Worm (Caenorhabditis elegans) whole organism, L4/young adult: ENCODE measurements around the gene F54D8.6.

Experiments used
- W03F9.2 ChIP-seq: fragments of 150-350 bp; optimal IDR thresholded peaks from 2 replicates; lab custom pipeline; 2014; ENCODE audit warnings: missing biosample characterization, missing genetic modification characterization
- him-1 ChIP-seq: sonication (generic microtip); optimal IDR thresholded peaks from 2 replicates; lab custom pipeline; 2016; ENCODE audit warnings: missing genotype, missing genetic modification reagents, missing genetic modification characterization, missing compliant biosample characterization

ce11 chrIII:5144169-5144568 lies 41.4 kb downstream of the F54D8.6 start:
- TF ChIP-seq him-1 (tag; lab: Kevin White, UChicago) (no peak), W03F9.2 (tag; lab: Kevin White, UChicago) (no peak)
